Fruit fly (Drosophila melanogaster): ENCODE results near the gene CG43102.
"Not testable (repeated sequence)": the region's sequence is repeated elsewhere in the genome, so short reads cannot be mapped to it uniquely, and the experiment has no call there.

CG43102 gene

DNA sequence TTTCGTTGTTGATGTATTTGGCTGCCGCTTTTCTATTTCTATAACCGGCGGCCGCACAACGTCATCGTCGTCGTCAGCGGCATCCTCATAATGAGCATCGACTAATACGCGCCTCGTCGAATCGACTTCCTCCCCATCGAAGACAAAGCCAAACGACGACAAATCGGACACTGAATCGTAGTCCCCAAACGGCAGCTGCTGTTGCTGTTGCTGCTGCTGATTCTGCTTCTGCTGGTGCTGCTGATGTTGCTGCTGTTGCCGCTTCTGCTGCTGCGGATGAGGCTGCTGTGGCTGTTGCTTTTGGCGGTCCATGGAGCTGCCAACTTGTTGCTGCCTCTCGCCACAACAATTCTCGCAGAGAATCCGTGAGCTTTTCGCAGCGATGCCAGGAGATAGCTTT is 11.1 kb downstream of the CG43102 start:
- TF ChIP-seq EcR (GFP tag; optimal IDR thresholded peaks at IDR 0.05) (no peak), pan (optimal IDR thresholded peaks at IDR 0.05) (no peak), CG8478 (optimal IDR thresholded peaks at IDR 0.05) (no peak), Dll (optimal IDR thresholded peaks at IDR 0.05) (no peak), usp (GFP tag; optimal IDR thresholded peaks at IDR 0.05) (no peak), psq (optimal IDR thresholded peaks at IDR 0.05) (no peak)

DNA sequence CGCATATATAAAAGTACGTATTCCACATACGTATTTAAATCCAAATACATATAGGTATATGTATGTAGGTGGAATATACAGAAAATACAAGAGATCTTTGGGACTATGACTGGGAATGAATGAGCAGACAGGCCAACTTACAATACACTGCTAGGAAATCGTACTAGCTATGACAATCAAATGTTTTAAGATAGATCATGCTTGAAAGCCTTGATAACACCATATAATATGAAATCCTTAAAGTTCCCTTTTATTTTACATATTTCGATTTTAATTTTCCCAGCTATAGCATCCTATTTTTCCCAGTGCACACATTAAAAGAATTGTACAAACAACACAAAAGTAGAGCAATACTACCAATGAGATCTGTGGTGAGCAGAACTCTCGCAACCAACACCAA is 12.9 kb downstream of the CG43102 start:
- TF ChIP-seq CG8478 (optimal IDR thresholded peaks at IDR 0.05) (no peak), EcR (GFP tag; optimal IDR thresholded peaks at IDR 0.05) (no peak)

DNA sequence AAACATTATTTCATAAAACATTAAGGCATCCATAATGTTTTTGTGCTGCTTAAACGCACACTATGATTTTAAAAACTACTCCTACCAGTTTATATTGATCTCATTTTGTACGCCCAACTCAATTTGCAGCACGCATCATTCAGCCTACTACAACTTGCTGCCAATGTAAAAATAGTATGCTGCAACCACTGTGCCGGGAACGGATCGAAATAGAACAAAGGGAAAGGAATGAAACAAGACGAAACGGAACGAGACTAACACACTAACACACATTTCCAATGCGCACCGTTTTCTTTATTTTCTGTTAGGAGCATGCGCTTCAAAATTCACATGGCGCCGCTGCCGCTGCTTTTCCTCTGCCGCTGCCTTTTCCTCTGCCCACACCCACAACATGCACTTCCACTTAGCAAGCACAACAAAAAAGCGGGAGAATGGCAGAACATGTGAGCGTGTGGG is 17.3 kb downstream of the CG43102 start:
- TF ChIP-seq EcR (GFP tag; optimal IDR thresholded peaks at IDR 0.05) (no peak), pan (optimal IDR thresholded peaks at IDR 0.05) (no peak), CG8478 (optimal IDR thresholded peaks at IDR 0.05) (no peak), Dll (optimal IDR thresholded peaks at IDR 0.05) (no peak), usp (GFP tag; optimal IDR thresholded peaks at IDR 0.05) (no peak), psq (optimal IDR thresholded peaks at IDR 0.05) (no peak)

DNA sequence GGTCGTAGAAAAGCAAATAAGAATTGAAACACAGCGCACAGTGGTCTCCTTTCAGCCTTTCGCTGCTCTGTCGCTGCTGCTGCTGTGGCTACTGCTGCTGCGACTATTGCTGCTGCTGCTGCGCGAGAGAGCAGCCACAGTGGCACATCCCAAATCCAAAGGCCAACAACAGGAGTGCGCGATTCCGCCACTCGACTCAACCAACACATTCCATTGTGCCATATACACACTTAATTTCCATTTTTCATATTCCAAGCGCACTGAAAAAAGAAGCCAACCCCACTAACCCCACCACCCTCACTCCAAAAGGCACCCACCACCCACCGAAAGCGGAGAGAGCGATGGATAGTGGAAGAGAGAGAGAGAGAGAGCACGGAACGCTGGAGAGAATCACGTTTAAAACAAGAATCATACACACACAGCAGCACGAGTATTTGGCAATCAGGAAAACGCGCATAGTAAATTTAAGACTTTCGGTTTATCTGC is 18.1 kb downstream of the CG43102 start:
- TF ChIP-seq CG8478 (optimal IDR thresholded peaks at IDR 0.05) (no peak), EcR (GFP tag; optimal IDR thresholded peaks at IDR 0.05) (no peak), Dll (optimal IDR thresholded peaks at IDR 0.05) (no peak), psq (optimal IDR thresholded peaks at IDR 0.05) (no peak), usp (GFP tag; optimal IDR thresholded peaks at IDR 0.05) (no peak), pan (optimal IDR thresholded peaks at IDR 0.05) (no peak)

DNA sequence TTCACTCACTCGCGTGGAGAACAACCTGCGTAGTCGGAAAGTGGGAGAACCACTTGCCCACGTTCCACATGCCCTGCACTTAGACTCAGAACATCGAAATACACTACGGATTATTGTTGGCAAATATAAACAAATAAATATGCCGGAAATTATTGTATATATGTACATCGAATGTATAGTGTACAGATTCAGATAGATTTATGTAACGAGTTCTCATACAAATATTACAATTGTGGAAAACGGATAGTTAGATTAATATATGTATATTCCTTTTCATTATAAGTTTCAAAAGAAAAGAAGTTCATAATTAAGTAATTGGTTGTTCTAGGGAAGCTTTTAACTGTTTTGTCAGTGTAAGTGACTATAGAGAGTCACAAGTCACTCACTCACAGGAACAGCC is 19.8 kb downstream of the CG43102 start:
- TF ChIP-seq pan (optimal IDR thresholded peaks at IDR 0.05) (no peak), EcR (GFP tag; optimal IDR thresholded peaks at IDR 0.05) (no peak), Dll (optimal IDR thresholded peaks at IDR 0.05) (no peak), CG8478 (optimal IDR thresholded peaks at IDR 0.05) (no peak)

DNA sequence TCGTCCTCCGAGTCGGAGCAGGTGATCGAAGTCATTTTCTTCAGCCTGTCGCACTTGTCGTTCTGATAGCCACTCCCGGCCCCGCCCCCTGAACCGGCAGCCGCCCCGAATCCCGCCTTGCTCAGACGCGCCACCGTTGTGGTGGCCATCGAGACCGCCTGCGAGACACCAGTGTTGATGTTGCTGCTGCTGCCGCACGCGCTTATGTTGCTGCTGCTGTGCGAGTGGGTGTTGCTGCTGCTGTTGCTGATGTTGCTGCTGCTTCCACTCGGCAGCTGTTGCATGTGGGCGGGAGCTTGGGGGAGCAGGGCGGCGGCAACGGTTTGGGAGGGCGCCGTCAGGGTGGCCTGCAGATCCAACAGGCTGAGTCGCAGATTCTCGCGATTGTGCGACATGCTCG is 20.4 kb downstream of the CG43102 start:
- TF ChIP-seq pan (optimal IDR thresholded peaks at IDR 0.05) (no peak), psq (optimal IDR thresholded peaks at IDR 0.05) (no peak), usp (GFP tag; optimal IDR thresholded peaks at IDR 0.05) (no peak), CG8478 (optimal IDR thresholded peaks at IDR 0.05) (no peak), Dll (optimal IDR thresholded peaks at IDR 0.05) (no peak), EcR (GFP tag; optimal IDR thresholded peaks at IDR 0.05) (no peak)

DNA sequence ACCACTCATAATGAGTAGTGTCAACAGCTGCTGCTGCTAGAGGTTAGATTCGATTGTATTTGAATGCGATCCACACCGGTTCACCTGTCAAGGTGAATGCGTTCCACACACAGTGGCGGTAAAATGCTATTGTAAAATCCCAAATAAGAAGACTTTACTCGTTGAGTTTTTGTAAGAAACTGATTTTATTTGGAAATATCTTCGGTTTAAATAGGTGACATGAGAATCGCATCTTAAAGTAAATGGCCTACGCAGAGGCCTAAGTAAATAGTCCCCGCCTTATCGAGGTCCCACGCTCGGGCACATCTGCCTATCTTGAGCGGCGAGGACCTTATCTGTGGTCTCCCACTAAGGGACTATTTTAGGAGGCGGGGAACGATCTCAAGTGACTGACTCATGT is 31.2 kb downstream of the CG43102 start, which contains the start of gene TyrR:
Gene TyrR, minus strand, starts transcription at position 101 of the 400 bp plus-strand sequence.
- not testable (repeated sequence) for TF ChIP-seq pan (optimal IDR thresholded peaks at IDR 0.05); CG8478 (optimal IDR thresholded peaks at IDR 0.05); usp (GFP tag; optimal IDR thresholded peaks at IDR 0.05)

DNA sequence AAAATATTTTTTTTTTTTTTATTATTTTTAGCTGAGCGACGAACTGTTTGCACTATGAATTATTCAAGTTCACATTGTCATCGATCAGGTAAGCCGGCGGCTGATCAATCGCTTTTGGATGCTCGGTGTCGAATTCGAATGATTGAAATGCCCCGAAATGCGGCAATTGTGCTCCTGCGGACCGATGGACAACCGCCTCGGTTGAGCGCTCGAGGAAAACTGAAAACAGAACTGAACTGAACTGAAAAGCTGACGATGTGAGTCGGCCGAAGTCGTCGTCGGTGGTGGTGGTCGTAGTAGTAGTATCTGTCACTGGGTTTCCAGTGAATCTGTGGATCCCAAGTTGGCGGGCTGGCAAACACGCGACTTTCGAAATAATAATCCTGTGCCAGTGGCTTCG is 32.0 kb downstream of the CG43102 start:
- TF ChIP-seq psq (optimal IDR thresholded peaks at IDR 0.05): no peak
- no peak for TF ChIP-seq EcR (GFP tag; optimal IDR thresholded peaks at IDR 0.05)
- TF ChIP-seq pan (optimal IDR thresholded peaks at IDR 0.05): no peak
- no peak for TF ChIP-seq Dll (optimal IDR thresholded peaks at IDR 0.05)

DNA sequence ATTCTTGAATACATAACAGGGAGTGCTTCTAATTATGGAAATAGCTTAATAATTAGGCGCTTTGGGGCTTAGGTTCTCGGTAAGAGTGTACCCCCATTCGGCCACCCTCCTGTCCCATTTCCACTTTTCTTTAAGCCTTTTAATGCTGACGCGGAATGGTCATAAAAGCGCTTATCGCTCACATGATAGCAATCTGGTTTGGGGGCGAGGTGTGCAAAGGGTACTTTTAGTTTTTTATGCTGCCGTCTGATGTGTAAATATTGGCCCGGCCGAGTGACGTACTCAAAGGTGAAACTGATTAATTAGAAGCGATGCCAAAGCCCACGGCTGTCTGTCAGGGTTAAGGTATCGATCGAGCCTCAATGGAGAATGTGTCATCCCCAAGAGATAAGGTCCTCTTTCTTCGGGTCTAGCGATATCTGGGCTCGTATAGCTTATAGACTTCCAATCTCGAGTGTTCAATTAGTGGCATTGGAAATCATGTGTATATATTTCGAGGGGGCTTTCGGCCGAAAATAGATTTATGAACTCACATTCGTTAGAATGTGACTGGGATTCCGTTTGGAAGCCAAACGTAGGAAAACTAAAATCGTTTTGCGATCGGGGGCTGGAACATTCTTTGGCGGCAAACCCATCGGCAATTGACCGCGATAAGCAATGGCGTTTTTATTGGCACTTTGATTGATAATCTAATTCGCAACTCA is 34.4 kb downstream of the CG43102 start:
- TF ChIP-seq pan (optimal IDR thresholded peaks at IDR 0.05): no peak
- no peak for TF ChIP-seq usp (GFP tag; optimal IDR thresholded peaks at IDR 0.05)
- no peak for TF ChIP-seq CG8478 (optimal IDR thresholded peaks at IDR 0.05)
- TF ChIP-seq Dll (optimal IDR thresholded peaks at IDR 0.05): no peak
- TF ChIP-seq EcR (GFP tag; optimal IDR thresholded peaks at IDR 0.05): no peak
- no peak for TF ChIP-seq psq (optimal IDR thresholded peaks at IDR 0.05)

DNA sequence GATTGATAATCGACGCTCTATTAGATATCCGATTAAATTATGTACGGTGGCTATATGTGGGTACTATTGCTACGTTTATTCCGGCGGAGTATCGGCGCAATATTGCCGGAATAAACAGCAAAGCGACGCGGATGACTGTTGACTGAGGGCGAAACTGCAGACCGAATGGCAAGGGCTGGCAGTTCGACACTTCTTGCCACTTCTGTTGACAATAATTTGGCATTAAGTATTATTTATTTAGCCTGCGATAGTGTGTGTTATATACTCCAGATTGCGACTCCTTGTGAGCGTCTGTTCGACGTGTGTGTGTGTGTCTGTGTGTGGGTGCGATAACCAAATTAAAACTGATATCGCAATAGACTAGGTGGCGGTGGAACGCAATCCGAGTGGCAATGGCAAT is 35.4 kb downstream of the CG43102 start:
- no peak for TF ChIP-seq usp (GFP tag; optimal IDR thresholded peaks at IDR 0.05)
- no peak for TF ChIP-seq CG8478 (optimal IDR thresholded peaks at IDR 0.05)
- TF ChIP-seq EcR (GFP tag; optimal IDR thresholded peaks at IDR 0.05): no peak
- no peak for TF ChIP-seq pan (optimal IDR thresholded peaks at IDR 0.05)
- no peak for TF ChIP-seq Dll (optimal IDR thresholded peaks at IDR 0.05)
- no peak for TF ChIP-seq psq (optimal IDR thresholded peaks at IDR 0.05)

DNA sequence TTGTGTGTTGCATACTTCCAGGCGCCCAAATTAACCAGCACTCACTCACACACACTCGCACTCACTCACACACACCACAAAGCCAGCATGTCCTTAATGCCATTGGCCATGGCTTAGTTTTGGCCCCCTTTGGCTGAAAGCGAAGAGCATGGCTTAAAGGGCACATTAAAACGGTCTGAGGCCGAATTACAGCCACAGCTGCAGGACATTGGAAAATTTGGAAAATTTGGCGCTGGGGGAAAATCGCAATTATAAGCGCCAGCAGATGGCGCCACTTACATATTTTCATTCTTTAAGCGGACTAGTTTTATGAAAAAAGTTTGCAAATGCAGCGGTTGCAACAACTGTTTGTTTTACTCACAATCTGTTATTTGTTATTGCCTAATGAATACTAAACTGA is 51.7 kb downstream of the CG43102 start:
- TF ChIP-seq CG8478 (optimal IDR thresholded peaks at IDR 0.05) (no peak), Dll (optimal IDR thresholded peaks at IDR 0.05) (no peak), EcR (GFP tag; optimal IDR thresholded peaks at IDR 0.05) (no peak), usp (GFP tag; optimal IDR thresholded peaks at IDR 0.05) (no peak), pan (optimal IDR thresholded peaks at IDR 0.05) (no peak), psq (optimal IDR thresholded peaks at IDR 0.05) (no peak)

DNA sequence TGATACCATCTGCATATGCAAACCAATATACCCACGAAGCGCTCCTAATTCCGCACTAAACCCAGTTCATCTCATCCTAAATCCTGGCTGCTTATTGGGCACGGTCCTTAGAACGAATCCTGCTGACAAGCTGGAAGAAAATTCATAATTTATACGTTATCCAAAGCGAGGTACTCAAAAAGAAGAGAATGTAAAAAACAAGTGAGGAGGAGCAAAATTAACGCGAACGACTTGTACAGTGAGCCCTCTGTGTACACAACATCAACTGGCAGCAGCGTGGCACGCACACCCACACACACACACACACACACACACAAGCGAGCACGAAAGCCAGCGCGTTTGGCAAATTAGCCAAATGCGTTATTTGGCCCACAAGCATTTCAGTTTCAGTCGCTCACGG is 58.0 kb downstream of the CG43102 start, which contains the start of gene TyrRII:
Gene TyrRII, plus strand, starts transcription at position 301 of the 400 bp plus-strand sequence.
- TF ChIP-seq usp (GFP tag; optimal IDR thresholded peaks at IDR 0.05): no peak
- no peak for TF ChIP-seq psq (optimal IDR thresholded peaks at IDR 0.05)
- no peak for TF ChIP-seq Dll (optimal IDR thresholded peaks at IDR 0.05)
- no peak for TF ChIP-seq CG8478 (optimal IDR thresholded peaks at IDR 0.05)
- TF ChIP-seq EcR (GFP tag; optimal IDR thresholded peaks at IDR 0.05): no peak
- TF ChIP-seq pan (optimal IDR thresholded peaks at IDR 0.05): no peak

DNA sequence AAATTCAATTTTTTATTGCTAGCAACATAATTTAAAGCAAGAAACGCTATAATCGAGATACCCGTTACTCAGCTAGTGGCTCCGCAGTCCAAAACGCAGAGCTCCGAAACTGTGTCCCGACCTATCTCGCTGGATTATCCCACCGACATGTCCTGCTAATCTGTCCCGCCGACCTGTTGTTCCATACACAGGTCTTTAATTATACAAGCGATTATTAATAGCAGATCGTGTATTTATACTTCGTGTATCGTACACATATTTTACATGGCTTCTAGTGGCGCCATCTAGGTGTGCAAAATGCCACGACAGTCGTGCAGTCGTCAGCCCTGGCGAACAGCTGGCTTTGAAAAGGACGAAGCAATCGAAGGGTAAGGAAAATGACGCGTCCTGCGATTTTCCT is 61.0 kb downstream of the CG43102 start, which contains the start of gene CG14321:
Gene CG14321, plus strand, starts transcription at position 338 of the 400 bp plus-strand sequence.
- TF ChIP-seq usp (GFP tag; optimal IDR thresholded peaks at IDR 0.05) (no peak), psq (optimal IDR thresholded peaks at IDR 0.05) (no peak), pan (optimal IDR thresholded peaks at IDR 0.05) (no peak), EcR (GFP tag; optimal IDR thresholded peaks at IDR 0.05) (no peak), Dll (optimal IDR thresholded peaks at IDR 0.05) (no peak), CG8478 (optimal IDR thresholded peaks at IDR 0.05) (no peak)
